Worm (Caenorhabditis elegans): ENCODE measurements around the gene T24C2.3.

ce11 chrX:14560297-14560680 lies 17.0 kb downstream of the T24C2.3 start:
- TF ChIP-seq mes-4 (tag; optimal IDR thresholded peaks at IDR 0.05) = no peak
- TF ChIP-seq ama-1 (optimal IDR thresholded peaks at IDR 0.05) = no peak
- no peak for TF ChIP-seq ama-1 (GFP tag; optimal IDR thresholded peaks at IDR 0.05)
- TF ChIP-seq ztf-3 (GFP tag; optimal IDR thresholded peaks at IDR 0.05) = peak; percentile 10
- TF ChIP-seq dpl-1 (GFP tag; optimal IDR thresholded peaks at IDR 0.05) = no peak
- no peak for TF ChIP-seq sea-2 (GFP tag; IDR thresholded peaks at IDR 0.05)
- peak; percentile 99 for TF ChIP-seq nhr-80 (tag; optimal IDR thresholded peaks at IDR 0.05)
- peak; percentile 83 for TF ChIP-seq pha-4 (tag; optimal IDR thresholded peaks at IDR 0.05)
- peak; percentile 60 for TF ChIP-seq attf-5 (GFP tag; optimal IDR thresholded peaks at IDR 0.05)
- no peak for TF ChIP-seq B0035.1 (tag; optimal IDR thresholded peaks at IDR 0.05)
- no peak for TF ChIP-seq madf-8 (GFP tag; conservative IDR thresholded peaks at IDR 0.05)
- TF ChIP-seq attf-6 (GFP tag; IDR thresholded peaks at IDR 0.05) = no peak

Data from whole organism, young adult.